Fruit fly (Drosophila melanogaster) whole organism, adult: ENCODE measurements around the gene Sqor.
A peak's percentile ranks its signal among the peaks of the same experiment; 100 is the strongest.

Source experiments
- CG12768 ChIP-seq: fragments of 200-800 bp; sonication (Bioruptor generic); optimal IDR thresholded peaks from 2 replicates; lab custom pipeline; 2017; ENCODE audit warnings: missing biosample characterization, missing genetic modification characterization, mild to moderate bottlenecking, moderate library complexity, missing genetic modification reagents
- CG14711 ChIP-seq: fragments of 200-800 bp; sonication (Bioruptor generic); optimal IDR thresholded peaks from 2 replicates; lab custom pipeline; 2018; ENCODE audit warnings: missing biosample characterization, mild to moderate bottlenecking, missing genetic modification characterization, moderate library complexity
- CG1620 ChIP-seq: fragments of 200-800 bp; sonication (Bioruptor generic); optimal IDR thresholded peaks from 2 replicates; lab custom pipeline; 2016; ENCODE audit warnings: missing biosample characterization, missing genetic modification characterization
- CG33017 ChIP-seq: fragments of 200-800 bp; sonication (Bioruptor generic); optimal IDR thresholded peaks from 2 replicates; lab custom pipeline; 2018; ENCODE audit warnings: missing biosample characterization, mild to moderate bottlenecking, missing genetic modification characterization, moderate library complexity
- CG5204 ChIP-seq: fragments of 200-800 bp; sonication (Bioruptor generic); optimal IDR thresholded peaks from 2 replicates; lab custom pipeline; 2016; ENCODE audit warnings: missing biosample characterization, missing genetic modification characterization
- CG7045 ChIP-seq: fragments of 200-800 bp; sonication (Bioruptor generic); optimal IDR thresholded peaks from 2 replicates; lab custom pipeline; 2017; ENCODE audit warnings: missing biosample characterization, mild to moderate bottlenecking, missing genetic modification characterization
- CG7101 ChIP-seq: fragments of 200-800 bp; sonication (Bioruptor generic); optimal IDR thresholded peaks from 2 replicates; lab custom pipeline; 2018; ENCODE audit warnings: missing biosample characterization, mild to moderate bottlenecking, missing genetic modification characterization, moderate library complexity
- Clk ChIP-seq: fragments of 200-800 bp; sonication (Bioruptor generic); optimal IDR thresholded peaks from 2 replicates; lab custom pipeline; 2017; ENCODE audit warnings: missing biosample characterization, missing genetic modification characterization
- Crg-1 ChIP-seq: fragments of 200-800 bp; sonication (Bioruptor generic); optimal IDR thresholded peaks from 2 replicates; lab custom pipeline; 2016; ENCODE audit warnings: missing biosample characterization, missing genetic modification characterization
- Hr96 ChIP-seq: fragments of 200-800 bp; sonication (Bioruptor generic); optimal IDR thresholded peaks from 2 replicates; lab custom pipeline; 2016; ENCODE audit warnings: missing biosample characterization, missing genetic modification characterization
- Mnt ChIP-seq: fragments of 200-800 bp; sonication (Bioruptor generic); optimal IDR thresholded peaks from 2 replicates; lab custom pipeline; 2016; ENCODE audit warnings: missing biosample characterization, mild to moderate bottlenecking, missing genetic modification characterization
- bab1 ChIP-seq: fragments of 200-800 bp; sonication (Bioruptor generic); optimal IDR thresholded peaks from 3 replicates; lab custom pipeline; 2019; ENCODE audit warnings: missing biosample characterization, mild to moderate bottlenecking, missing genetic modification characterization, moderate library complexity
- cic ChIP-seq: fragments of 200-800 bp; sonication (Bioruptor generic); optimal IDR thresholded peaks from 2 replicates; lab custom pipeline; 2017; ENCODE audit warnings: missing biosample characterization, mild to moderate bottlenecking, missing genetic modification characterization, moderate library complexity
- cnc ChIP-seq, 2 experiments: fragments of >200 bp; optimal IDR thresholded peaks; 2 replicates each; lab custom pipeline; 2017
- kay ChIP-seq: fragments of 200-800 bp; sonication (Bioruptor generic); peaks from one replicate; lab custom pipeline; 2016; ENCODE audit warnings: missing biosample characterization, missing genetic modification characterization, borderline replicate concordance
- ovo ChIP-seq: fragments of 200-800 bp; sonication (Bioruptor generic); optimal IDR thresholded peaks from 2 replicates; lab custom pipeline; 2016; ENCODE audit warnings: missing biosample characterization, missing genetic modification characterization
- pad ChIP-seq: fragments of 200-800 bp; sonication (Bioruptor generic); optimal IDR thresholded peaks from 3 replicates; lab custom pipeline; 2017; ENCODE audit warnings: missing biosample characterization, missing genetic modification characterization, mild to moderate bottlenecking, moderate library complexity, missing genetic modification reagents
- tj ChIP-seq: fragments of 200-800 bp; sonication (Bioruptor generic); optimal IDR thresholded peaks from 3 replicates; lab custom pipeline; 2017; ENCODE audit warnings: missing biosample characterization, mild to moderate bottlenecking, missing genetic modification characterization, moderate library complexity
- toe ChIP-seq: fragments of 200-800 bp; sonication (Bioruptor generic); optimal IDR thresholded peaks from 2 replicates; lab custom pipeline; 2016; ENCODE audit warnings: missing biosample characterization, missing genetic modification characterization

The Sqor gene

DNA sequence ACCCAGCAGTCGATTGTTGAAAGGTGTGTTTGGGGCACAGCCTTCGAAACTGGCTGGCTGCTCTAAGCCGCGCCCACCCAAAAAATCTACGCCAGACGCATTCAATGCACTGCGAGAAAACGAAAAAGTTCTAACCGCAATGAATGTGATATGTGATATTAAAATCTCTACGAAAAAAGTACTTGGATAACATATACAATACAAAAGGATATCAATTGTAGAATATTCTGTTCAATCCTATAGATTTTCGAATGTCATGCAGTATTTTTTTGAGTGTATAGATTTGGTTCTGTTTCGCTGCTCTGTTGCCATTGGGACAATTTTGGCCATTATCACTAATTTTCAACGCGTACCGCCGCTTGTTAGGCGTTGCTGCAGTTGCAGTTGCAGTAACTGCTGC is 30.2 kb upstream of the Sqor start:
- TF ChIP-seq cnc (optimal IDR thresholded peaks at IDR 0.05; lab: Kevin White, UChicago) (no peak), Mnt (GFP tag; lab: Kevin White, UChicago) (no peak), Clk (GFP tag; lab: Kevin White, UChicago) (no peak), kay (no peak), Crg-1 (GFP tag; lab: Kevin White, UChicago) (no peak), CG33017 (tag; lab: Kevin White, UChicago) (no peak), cic (no peak), CG7045 (no peak), tj (GFP tag; lab: Kevin White, UChicago) (no peak), Hr96 (no peak), CG7101 (no peak), CG14711 (tag; lab: Kevin White, UChicago) (no peak), CG12768 (no peak), pad (GFP tag; lab: Kevin White, UChicago) (no peak), CG5204 (no peak), ovo (GFP tag; lab: Kevin White, UChicago) (no peak), CG1620 (no peak), bab1 (GFP tag; lab: Kevin White, UChicago) (no peak)

DNA sequence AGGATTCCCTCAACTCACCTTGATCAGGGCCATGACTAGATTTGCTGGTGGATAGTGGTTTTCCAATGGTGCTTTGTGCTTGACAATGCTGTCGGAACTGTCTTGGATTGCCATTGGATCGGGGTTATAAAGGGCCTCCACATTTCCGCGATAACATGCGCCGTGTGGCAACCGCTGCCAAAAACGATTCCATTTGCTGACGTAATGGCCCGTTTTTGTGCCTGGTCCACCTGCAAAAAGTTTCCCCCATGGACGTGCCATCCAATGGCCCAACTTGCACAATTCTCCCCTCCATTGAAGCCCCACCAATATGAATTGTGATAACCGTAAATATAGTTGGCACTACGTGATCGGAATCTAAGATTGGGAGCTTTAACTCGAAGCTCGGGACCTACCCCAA is 28.5 kb upstream of the Sqor start, which contains the start of gene Cpr64Ab:
Cpr64Ab (minus strand) TSS at position 101 of the 400 bp plus-strand sequence.
- no peak for TF ChIP-seq bab1 (GFP tag; lab: Kevin White, UChicago)
- TF ChIP-seq tj (GFP tag; lab: Kevin White, UChicago), result no peak
- TF ChIP-seq Crg-1 (GFP tag; lab: Kevin White, UChicago), result no peak

DNA sequence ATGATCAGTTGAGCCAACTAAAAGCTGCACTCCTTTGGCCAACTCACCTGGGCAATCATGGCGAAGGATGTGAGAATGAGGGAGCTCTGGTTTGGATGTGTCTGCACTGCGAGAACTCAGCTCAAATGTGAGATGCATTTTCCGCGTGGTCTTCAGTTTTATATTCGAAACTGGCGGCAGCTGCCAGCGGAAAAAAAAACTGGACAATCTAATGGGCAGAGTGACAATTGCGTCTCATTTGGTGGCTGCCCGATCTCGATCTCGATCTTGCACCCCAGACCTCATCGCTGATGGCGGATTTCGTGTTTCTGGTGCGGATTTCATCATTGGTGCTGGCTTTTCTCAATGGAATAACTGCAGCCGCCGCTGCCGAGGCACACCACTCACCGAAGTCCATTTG is 27.2 kb upstream of the Sqor start, which contains the start of gene Cpr64Ac:
Cpr64Ac (minus strand) TSS at position 101 of the 400 bp plus-strand sequence.
- TF ChIP-seq Clk (GFP tag; lab: Kevin White, UChicago) (no peak), CG1620 (no peak), CG7045 (no peak), ovo (GFP tag; lab: Kevin White, UChicago) (no peak)

DNA sequence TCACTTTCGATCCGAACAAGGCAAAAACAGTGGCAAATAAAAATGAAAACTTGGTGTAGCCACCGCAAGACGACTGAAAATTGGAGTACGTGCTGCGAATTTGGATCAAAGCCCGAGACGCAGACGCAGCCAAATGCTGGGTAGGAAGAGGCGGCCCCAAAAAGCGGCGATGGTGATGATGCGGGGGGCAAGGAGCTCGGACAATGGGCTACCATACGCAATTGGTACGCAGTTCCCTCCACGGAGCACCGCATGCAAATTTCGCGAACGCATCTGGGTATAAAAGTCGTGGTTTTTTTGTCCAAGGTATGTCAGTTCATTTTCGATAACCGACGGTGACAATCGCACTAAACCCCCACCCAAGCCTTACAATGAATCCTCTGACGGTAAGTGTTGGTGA is 24.9 kb upstream of the Sqor start, which contains the start of gene Cpr64Ad:
Cpr64Ad (plus strand) TSS at position 301 of the 400 bp plus-strand sequence.
- TF ChIP-seq CG7045 (no peak), toe (GFP tag; lab: Kevin White, UChicago) (no peak), CG7101 (no peak), bab1 (GFP tag; lab: Kevin White, UChicago) (no peak), ovo (GFP tag; lab: Kevin White, UChicago) (no peak), tj (GFP tag; lab: Kevin White, UChicago) (no peak)

DNA sequence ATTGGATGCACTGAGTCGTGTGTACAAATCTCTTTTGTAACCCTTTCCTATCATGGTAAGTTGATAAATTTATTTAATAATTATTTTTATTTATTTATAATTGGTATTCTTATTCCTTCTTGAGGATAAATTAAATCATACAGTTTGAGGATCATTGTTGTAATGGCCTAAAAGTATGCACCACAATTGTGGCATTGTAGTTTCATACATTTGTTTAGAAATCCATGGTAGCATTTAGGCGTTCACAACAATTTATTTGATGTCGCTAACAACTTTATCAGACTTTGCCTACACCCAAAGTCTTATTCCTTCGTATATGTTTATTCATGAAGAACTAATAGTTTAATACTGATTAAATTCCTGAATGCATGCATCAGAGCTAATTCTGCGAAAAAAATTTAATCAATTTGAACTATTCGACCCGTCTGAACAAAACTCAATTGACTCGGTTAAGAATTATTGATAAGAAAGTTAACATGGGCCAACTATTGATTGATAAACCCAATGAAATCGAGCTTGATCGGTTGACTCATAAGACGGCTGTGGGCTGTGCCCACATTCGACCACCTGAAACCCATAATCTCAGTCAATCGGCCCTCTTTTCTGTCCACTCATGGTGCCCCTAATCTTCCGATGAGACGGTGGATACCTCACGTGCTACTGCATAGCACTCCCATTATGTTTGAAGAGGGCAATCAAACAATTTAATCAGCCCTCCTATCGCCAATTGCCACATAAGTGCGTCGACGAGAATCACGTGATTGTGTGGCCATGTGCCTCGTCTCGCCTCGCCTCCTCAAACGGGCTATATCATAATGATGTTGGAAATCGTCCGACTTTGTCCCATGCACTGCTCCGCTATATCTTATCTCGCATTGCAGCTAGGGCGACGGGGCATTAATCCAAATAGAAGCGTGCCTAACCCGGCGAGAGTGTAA is 20.4 kb upstream of the Sqor start:
- TF ChIP-seq CG12768 (peak; percentile 23), cnc (optimal IDR thresholded peaks at IDR 0.05; lab: Kevin White, UChicago) (peak in 1 of 2 experiments; percentile 47), bab1 (GFP tag; lab: Kevin White, UChicago) (no peak), Mnt (GFP tag; lab: Kevin White, UChicago) (no peak), toe (GFP tag; lab: Kevin White, UChicago) (no peak), tj (GFP tag; lab: Kevin White, UChicago) (no peak), cic (peak; percentile 59), Crg-1 (GFP tag; lab: Kevin White, UChicago) (no peak), CG33017 (tag; lab: Kevin White, UChicago) (peak; percentile 8), kay (peak; percentile 73)

DNA sequence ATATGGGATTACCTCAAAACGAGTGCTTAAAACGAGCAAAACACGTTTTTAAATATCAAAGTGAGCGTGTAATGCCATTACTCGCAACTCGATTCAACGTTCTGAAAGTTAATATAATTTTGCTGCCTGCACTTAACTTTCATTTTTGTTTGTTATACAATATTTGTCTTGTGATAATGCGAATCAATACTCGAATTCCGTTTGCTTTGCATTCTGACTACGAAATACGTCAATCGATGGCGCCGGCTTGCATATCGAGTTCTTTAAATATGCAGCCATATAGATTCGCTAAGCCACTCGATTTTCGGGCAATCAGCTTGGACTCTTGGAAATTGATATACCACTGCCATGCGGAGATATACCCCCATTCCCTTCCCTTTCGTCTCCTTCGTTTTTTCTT is 19.3 kb upstream of the Sqor start:
- TF ChIP-seq Clk (GFP tag; lab: Kevin White, UChicago) (no peak), tj (GFP tag; lab: Kevin White, UChicago) (peak; percentile 71)

DNA sequence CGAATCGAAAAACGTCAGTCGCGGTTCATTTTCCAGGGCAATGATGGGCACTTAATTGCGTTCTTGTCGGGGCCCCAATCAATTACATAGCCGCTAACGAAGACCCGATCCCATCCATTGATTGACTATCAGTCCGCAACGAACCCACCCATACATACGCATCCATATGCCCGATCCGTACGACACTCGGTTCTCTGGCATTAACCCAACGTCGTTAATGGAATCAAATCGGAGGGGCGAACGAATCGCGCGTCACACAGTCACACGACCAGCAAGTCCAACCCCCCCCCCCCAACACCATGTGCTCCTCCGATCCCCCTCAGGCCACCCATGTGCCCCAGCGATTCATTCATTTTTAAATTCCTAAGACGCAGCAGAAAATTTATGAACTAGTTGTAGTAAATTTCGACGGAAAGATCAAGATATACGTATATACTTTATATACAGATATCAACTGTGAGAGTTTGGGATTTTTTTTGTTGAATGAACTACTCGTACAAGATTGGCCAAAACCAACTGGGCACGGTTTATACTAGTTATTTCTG is 18.7 kb upstream of the Sqor start:
- peak; percentile 83 for TF ChIP-seq Mnt (GFP tag; lab: Kevin White, UChicago)
- peak; percentile 10 for TF ChIP-seq CG7101
- TF ChIP-seq ovo (GFP tag; lab: Kevin White, UChicago), result no peak
- no peak for TF ChIP-seq CG1620
- TF ChIP-seq Crg-1 (GFP tag; lab: Kevin White, UChicago), result no peak
- TF ChIP-seq pad (GFP tag; lab: Kevin White, UChicago), result peak; percentile 54
- peak; percentile 84 for TF ChIP-seq tj (GFP tag; lab: Kevin White, UChicago)
- TF ChIP-seq Clk (GFP tag; lab: Kevin White, UChicago), result no peak
- TF ChIP-seq CG14711 (tag; lab: Kevin White, UChicago), result peak; percentile 6
- peak; percentile 82 for TF ChIP-seq CG12768
- peak; percentile 59 for TF ChIP-seq CG33017 (tag; lab: Kevin White, UChicago)
- peak; percentile 50 for TF ChIP-seq CG7045
- no peak for TF ChIP-seq Hr96
- TF ChIP-seq bab1 (GFP tag; lab: Kevin White, UChicago), result no peak
- peak; percentile 99 for TF ChIP-seq cic
